Worm (Caenorhabditis elegans): Measurements from ENCODE around the gene slc-36.5.

The slc-36.5 gene

ce11 chrII:6825732-6826131, 51.1 kb downstream of the slc-36.5 start:
- TF ChIP-seq dmd-6 (GFP tag; IDR thresholded peaks at IDR 0.05) = peak; percentile 49
- TF ChIP-seq daf-12 (tag; optimal IDR thresholded peaks at IDR 0.05) = no peak
- TF ChIP-seq aha-1 (tag) = peak; percentile 72
- TF ChIP-seq zag-1 (tag; optimal IDR thresholded peaks at IDR 0.05) = no peak
- TF ChIP-seq ceh-20 (GFP tag; IDR thresholded peaks at IDR 0.05) = peak; percentile 54; the same call in 1 of the 2 replicates
- no peak for TF ChIP-seq snpc-1.2 (GFP tag; IDR thresholded peaks at IDR 0.05)
- TF ChIP-seq mep-1 (tag; optimal IDR thresholded peaks at IDR 0.05) = peak; percentile 4
- TF ChIP-seq lin-1 (GFP tag; IDR thresholded peaks at IDR 0.05) = 0 out of 2 replicates have a peak, but pooled peaks have one; percentile 27
- TF ChIP-seq unc-130 (GFP tag; optimal IDR thresholded peaks at IDR 0.05) = no peak
- peak in 1 of 2 experiments; percentile 27 for TF ChIP-seq lsy-2 (tag; optimal IDR thresholded peaks at IDR 0.05)
- TF ChIP-seq nhr-28 (tag; optimal IDR thresholded peaks at IDR 0.05) = peak; percentile 65
- TF ChIP-seq mdt-29 (GFP tag; IDR thresholded peaks at IDR 0.05) = no peak
- peak in 1 of 2 experiments; percentile 34 for TF ChIP-seq mdl-1 (tag; optimal IDR thresholded peaks at IDR 0.05)
- TF ChIP-seq nhr-6 (tag; optimal IDR thresholded peaks at IDR 0.05) = no peak
- TF ChIP-seq hlh-11 (tag; optimal IDR thresholded peaks at IDR 0.05) = peak; percentile 54
- TF ChIP-seq unc-62 (GFP tag; optimal IDR thresholded peaks at IDR 0.05 in 1 of 2) = peak in 1 of 2 experiments; percentile 97
- TF ChIP-seq unc-62 (tag; optimal IDR thresholded peaks at IDR 0.05) = no peak
- TF ChIP-seq tra-1 (GFP tag; IDR thresholded peaks at IDR 0.05) = 0 out of 2 replicates have a peak, but pooled peaks have one; percentile 65

- TF ChIP-seq unc-62 (GFP tag; optimal IDR thresholded peaks at IDR 0.05 in 1 of 2) = peak in 1 of 2 experiments; percentile 90
- no peak for TF ChIP-seq unc-62 (tag; optimal IDR thresholded peaks at IDR 0.05)
- TF ChIP-seq snpc-4 (tag; optimal IDR thresholded peaks at IDR 0.05) = no peak
- TF ChIP-seq ceh-20 (GFP tag; IDR thresholded peaks at IDR 0.05) = peak; percentile 35; the same call in 1 of the 2 replicates
- TF ChIP-seq dmd-8 (GFP tag; IDR thresholded peaks at IDR 0.05) = no peak
- TF ChIP-seq attf-4 (tag; optimal IDR thresholded peaks at IDR 0.05) = no peak
- TF ChIP-seq ZK337.2 (GFP tag; IDR thresholded peaks at IDR 0.05) = no peak
- TF ChIP-seq nhr-25 (tag; optimal IDR thresholded peaks at IDR 0.05; ENCODE audit: borderline replicate concordance, insufficient read depth) = no peak
- TF ChIP-seq F49E8.2 (tag; optimal IDR thresholded peaks at IDR 0.05; ENCODE audit: borderline replicate concordance) = no peak
- no peak for TF ChIP-seq Y5F2A.4 (GFP tag; optimal IDR thresholded peaks at IDR 0.05)
- no peak for TF ChIP-seq zfp-2 (tag; optimal IDR thresholded peaks at IDR 0.05)
- no peak for TF ChIP-seq lin-13 (GFP tag; optimal IDR thresholded peaks at IDR 0.05)
- no peak for TF ChIP-seq lin-29 (GFP tag; IDR thresholded peaks at IDR 0.05)
- TF ChIP-seq hlh-11 (tag; optimal IDR thresholded peaks at IDR 0.05) = peak; percentile 73
- TF ChIP-seq dmd-9 (GFP tag; IDR thresholded peaks at IDR 0.05) = no peak
- no peak for TF ChIP-seq spr-1 (tag; optimal IDR thresholded peaks at IDR 0.05)
- TF ChIP-seq snpc-1.2 (GFP tag; IDR thresholded peaks at IDR 0.05) = no peak
- no peak for TF ChIP-seq Y75B8A.6 (GFP tag; IDR thresholded peaks at IDR 0.05)
- TF ChIP-seq ZK546.5 (tag; optimal IDR thresholded peaks at IDR 0.05) = no peak
- no peak for TF ChIP-seq mes-2 (tag; optimal IDR thresholded peaks at IDR 0.05; ENCODE audit: poor library complexity, severe bottlenecking)
- no peak for TF ChIP-seq jun-1 (tag; optimal IDR thresholded peaks at IDR 0.05)
- peak; percentile 92 for TF ChIP-seq dmd-6 (GFP tag; IDR thresholded peaks at IDR 0.05)
- TF ChIP-seq nhr-77 (tag; optimal IDR thresholded peaks at IDR 0.05) = peak; percentile 51
- no peak for TF ChIP-seq lsy-2 (tag; optimal IDR thresholded peaks at IDR 0.05)
- no peak for TF ChIP-seq nhr-111 (GFP tag; optimal IDR thresholded peaks at IDR 0.05)
- TF ChIP-seq T20F7.1 (GFP tag; optimal IDR thresholded peaks at IDR 0.05) = peak; percentile 8
- TF ChIP-seq nhr-10 (tag; optimal IDR thresholded peaks at IDR 0.05) = no peak
- TF ChIP-seq dve-1 (tag; optimal IDR thresholded peaks at IDR 0.05; ENCODE audit: insufficient read depth) = peak; percentile 58
- TF ChIP-seq ceh-82 (tag; optimal IDR thresholded peaks at IDR 0.05) = no peak
- TF ChIP-seq unc-130 (GFP tag; optimal IDR thresholded peaks at IDR 0.05) = no peak
- TF ChIP-seq F10B5.3 (tag; optimal IDR thresholded peaks at IDR 0.05) = no peak
- peak; percentile 96 for TF ChIP-seq nhr-28 (tag; optimal IDR thresholded peaks at IDR 0.05)
- no peak for TF ChIP-seq daf-16 (GFP tag; optimal IDR thresholded peaks at IDR 0.05)
- peak; percentile 45 for TF ChIP-seq daf-16 (tag; optimal IDR thresholded peaks at IDR 0.05)
- TF ChIP-seq ztf-11 (tag; optimal IDR thresholded peaks at IDR 0.05) = no peak
- no peak for TF ChIP-seq tag-97 (GFP tag; IDR thresholded peaks at IDR 0.05)
- TF ChIP-seq nhr-6 (tag; optimal IDR thresholded peaks at IDR 0.05) = peak; percentile 18
- TF ChIP-seq ceh-32 (tag; optimal IDR thresholded peaks at IDR 0.05; ENCODE audit: poor library complexity) = no peak
- no peak for TF ChIP-seq gei-8 (GFP tag; optimal IDR thresholded peaks at IDR 0.05)
- peak; percentile 65 for TF ChIP-seq tra-1 (GFP tag; IDR thresholded peaks at IDR 0.05)
- TF ChIP-seq hlh-30 (tag; optimal IDR thresholded peaks at IDR 0.05; ENCODE audit: insufficient read depth) = peak; percentile 41
Observed at ce11 chrII:6824524-6824923, 52.3 kb downstream of the slc-36.5 start.
